Worm (Caenorhabditis elegans) whole organism, L4 larva: ENCODE measurements around the gene fip-2.

Source experiments
- D1046.2 ChIP-seq: fragments of 200-800 bp; sonication (Bioruptor generic); IDR thresholded peaks from 2 replicates; pipeline ENCODE4 v1.3.6; 2022; ENCODE audit warnings: missing genetic modification characterization, missing compliant biosample characterization
- T20F7.1 ChIP-seq: fragments of 200-800 bp; sonication (Bioruptor generic); optimal IDR thresholded peaks from 2 replicates; lab custom pipeline; 2018; ENCODE audit warnings: mild to moderate bottlenecking, missing genetic modification characterization, missing compliant biosample characterization
- Y5F2A.4 ChIP-seq: fragments of 200-800 bp; sonication (Bioruptor generic); optimal IDR thresholded peaks from 2 replicates; lab custom pipeline; 2018; ENCODE audit warnings: mild to moderate bottlenecking, missing genetic modification characterization, missing compliant biosample characterization
- ceh-20 ChIP-seq: fragments of 200-800 bp; sonication (Bioruptor generic); IDR thresholded peaks from 2 replicates; pipeline ENCODE4 v1.3.6; 2022; ENCODE audit warnings: missing genetic modification reagents, missing genetic modification characterization, missing compliant biosample characterization
- ces-1 ChIP-seq: fragments of 150-350 bp; sonication (generic microtip); optimal IDR thresholded peaks from 4 replicates; lab custom pipeline; 2014; ENCODE audit warnings: missing biosample characterization, missing genetic modification reagents, missing genetic modification characterization
- dmd-6 ChIP-seq: fragments of 200-800 bp; sonication (Bioruptor generic); IDR thresholded peaks from 2 replicates; pipeline ENCODE4 v1.3.6; 2022; ENCODE audit warnings: missing genetic modification reagents, missing genetic modification characterization, missing compliant biosample characterization
- dmd-9 ChIP-seq: fragments of 200-800 bp; sonication (Bioruptor generic); IDR thresholded peaks from 2 replicates; pipeline ENCODE4 v1.3.6; 2022; ENCODE audit warnings: missing genetic modification reagents, missing genetic modification characterization, missing compliant biosample characterization
- fkh-10 ChIP-seq: fragments of 150-350 bp; optimal IDR thresholded peaks from 2 replicates; lab custom pipeline; 2014; ENCODE audit warnings: missing biosample characterization, missing genetic modification reagents, missing genetic modification characterization
- hif-1 ChIP-seq, 2 experiments: sonication (generic microtip); optimal IDR thresholded peaks; 2 replicates each; lab custom pipeline; 2016 to 2017; ENCODE audit warnings: missing compliant biosample characterization in 2 of 2, missing genetic modification characterization in 2 of 2, missing genetic modification reagents in 2 of 2, missing genotype in 2 of 2, mild to moderate bottlenecking in 1 of 2
- hlh-30 ChIP-seq: sonication (generic microtip); optimal IDR thresholded peaks from 2 replicates; lab custom pipeline; 2017; ENCODE audit warnings: antibody characterized with exemption, mild to moderate bottlenecking, missing genetic modification characterization, missing compliant biosample characterization; ENCODE audit not compliant: insufficient read depth
- madf-5 ChIP-seq, 2 experiments: fragments of 200-800 bp; sonication (Bioruptor generic); IDR thresholded peaks; 2 replicates each; pipeline ENCODE4 v1.3.6; 2022; ENCODE audit warnings: missing compliant biosample characterization in 2 of 2, missing genetic modification characterization in 2 of 2
- mdt-29 ChIP-seq: fragments of 200-800 bp; sonication (Bioruptor generic); IDR thresholded peaks from 2 replicates; pipeline ENCODE4 v1.3.6; 2022; ENCODE audit warnings: missing genetic modification reagents, missing genetic modification characterization, missing compliant biosample characterization
- mep-1 ChIP-seq: fragments of 150-350 bp; sonication (generic microtip); optimal IDR thresholded peaks from 3 replicates; lab custom pipeline; 2014; ENCODE audit warnings: missing biosample characterization, missing genetic modification characterization
- mes-2 ChIP-seq: sonication (generic microtip); optimal IDR thresholded peaks from 2 replicates; lab custom pipeline; 2016; ENCODE audit warnings: missing genotype, mild to moderate bottlenecking, missing genetic modification characterization, missing compliant biosample characterization; ENCODE audit not compliant: poor library complexity, severe bottlenecking
- nhr-10 ChIP-seq: fragments of 150-350 bp; optimal IDR thresholded peaks from 2 replicates; lab custom pipeline; 2014; ENCODE audit warnings: missing biosample characterization, missing genetic modification characterization
- nhr-6 ChIP-seq: fragments of 150-350 bp; optimal IDR thresholded peaks from 2 replicates; lab custom pipeline; 2014; ENCODE audit warnings: missing biosample characterization, missing genetic modification characterization
- nhr-77 ChIP-seq: fragments of 150-350 bp; optimal IDR thresholded peaks from 2 replicates; lab custom pipeline; 2014; ENCODE audit warnings: missing biosample characterization, missing genetic modification characterization
- pqm-1 ChIP-seq: sonication (generic microtip); optimal IDR thresholded peaks from 2 replicates; lab custom pipeline; 2017; ENCODE audit warnings: missing biosample characterization, missing genetic modification characterization
- snpc-1.2 ChIP-seq: fragments of 200-800 bp; sonication (Bioruptor generic); IDR thresholded peaks from 2 replicates; pipeline ENCODE4 v1.3.6; 2022; ENCODE audit warnings: missing genetic modification reagents, missing genetic modification characterization, missing compliant biosample characterization
- unc-62 ChIP-seq, 3 experiments: fragments of 150-350 bp in 1 of 3; sonication (generic microtip); optimal IDR thresholded peaks in 2 of 3; peaks in 1 of 3; 1 replicate in 1 of 3; 2 replicates in 2 of 3; lab custom pipeline; 2014 to 2017; ENCODE audit warnings: missing biosample characterization in 3 of 3, missing genetic modification characterization in 3 of 3, missing genetic modification reagents in 3 of 3, missing genotype in 1 of 3
- zfp-3 ChIP-seq: fragments of 200-800 bp; sonication (Bioruptor generic); conservative IDR thresholded peaks from 2 replicates; pipeline ENCODE4 v1.3.6; 2022; ENCODE audit warnings: missing genetic modification reagents, missing genetic modification characterization, missing compliant biosample characterization

The fip-2 gene

DNA sequence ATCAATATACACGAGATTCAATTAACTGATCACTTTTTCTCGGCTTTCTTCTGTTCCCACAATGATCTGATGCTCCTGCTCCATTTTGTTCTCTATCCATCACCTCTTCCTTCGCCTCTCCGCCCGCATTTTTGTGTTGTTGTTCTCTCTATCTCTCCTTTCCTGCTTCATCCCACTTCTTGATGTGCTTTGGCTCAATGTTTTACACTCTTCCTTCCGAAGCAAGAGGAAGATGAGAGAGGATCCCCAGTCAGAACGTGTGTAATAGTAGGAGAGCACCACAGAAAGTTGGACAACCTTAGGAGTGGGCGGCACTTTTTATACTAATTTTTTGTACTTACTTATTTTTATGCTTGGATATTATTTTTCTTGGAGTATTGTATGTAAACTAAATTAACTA, 44.2 kb downstream of the fip-2 start:
- TF ChIP-seq fkh-10 (GFP tag; lab: Kevin White, UChicago) (no peak), unc-62 (GFP tag; optimal IDR thresholded peaks at IDR 0.05 in 1 of 2; lab: Kevin White, UChicago) (peak in 1 of 2 experiments; percentile 73), unc-62 (tag; optimal IDR thresholded peaks at IDR 0.05; lab: Kevin White, UChicago) (no peak)

DNA sequence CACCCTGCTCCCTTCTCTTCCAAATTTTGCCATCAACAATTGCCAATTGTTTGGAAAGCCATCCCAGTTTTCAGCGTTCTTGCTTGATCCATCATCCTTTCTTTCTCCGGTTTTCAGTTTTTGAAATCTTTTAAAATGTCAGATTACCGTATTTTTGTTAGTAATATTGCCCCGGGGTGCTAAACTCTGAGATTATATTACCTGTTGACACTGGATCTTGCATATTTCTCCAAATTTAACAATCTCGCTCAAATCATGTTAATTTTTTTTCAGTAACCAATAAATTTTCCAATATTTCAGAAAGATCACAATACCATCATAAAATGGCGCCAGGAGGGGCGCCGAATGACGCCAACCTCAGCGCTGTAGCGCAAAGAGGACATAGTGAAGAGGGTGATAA, 44.7 kb downstream of the fip-2 start, which contains the start of gene F21C10.7:
F21C10.7 (plus strand) TSS at position 301 of the 400 bp plus-strand sequence.
- TF ChIP-seq Y5F2A.4 (no peak), pqm-1 (tag; lab: Kevin White, UChicago) (no peak), mep-1 (no peak), snpc-1.2 (GFP tag; lab: Robert Waterston, UW) (no peak), dmd-6 (GFP tag; lab: Robert Waterston, UW) (no peak), nhr-6 (tag; lab: Kevin White, UChicago) (no peak), dmd-9 (no peak), D1046.2 (GFP tag; lab: Robert Waterston, UW) (no peak), nhr-77 (tag; lab: Kevin White, UChicago) (no peak), ceh-20 (GFP tag; lab: Robert Waterston, UW) (no peak), hlh-30 (tag; lab: Kevin White, UChicago) (no peak), mdt-29 (GFP tag; lab: Robert Waterston, UW) (no peak), ces-1 (no peak), hif-1 (tag; optimal IDR thresholded peaks at IDR 0.05; lab: Kevin White, UChicago) (no peak), nhr-10 (no peak), T20F7.1 (GFP tag; lab: Kevin White, UChicago) (no peak), zfp-3 (GFP tag; lab: Robert Waterston, UW) (no peak), madf-5 (GFP tag; IDR thresholded peaks at IDR 0.05; lab: Robert Waterston, UW) (no peak), mes-2 (tag; lab: Kevin White, UChicago) (no peak)
- TF ChIP-seq, all 104 proteins: peak for 0
